In genomic region chrIII:3429761-3430160, ce11 we compare ENCODE assay signal across 3 worm cellular contexts.
TF ChIP-seq lines count a peak whose summit lies in the region.

No protein-coding gene starts in this region.

TF ChIP-seq in whole organism, L3 larva, 47 proteins besides CTCF, POLR2A, EP300 and RAD21:
- TF ChIP-seq ceh-28 (tag; optimal IDR thresholded peaks at IDR 0.05; lab: Kevin White, UChicago): peak; percentile 76
- no peak for TF ChIP-seq skn-1 (tag; optimal IDR thresholded peaks at IDR 0.05; lab: Kevin White, UChicago)

TF ChIP-seq in whole organism, L4 larva, 104 proteins besides CTCF, POLR2A, EP300 and RAD21:
- no peak for TF ChIP-seq T26A8.4 (GFP tag; IDR thresholded peaks at IDR 0.05; lab: Robert Waterston, UW)
- peak; percentile 82 for TF ChIP-seq ceh-28 (tag; optimal IDR thresholded peaks at IDR 0.05; lab: Kevin White, UChicago)
- no peak for TF ChIP-seq nhr-25 (tag; optimal IDR thresholded peaks at IDR 0.05; lab: Kevin White, UChicago; ENCODE audit: borderline replicate concordance, insufficient read depth)
- TF ChIP-seq jun-1 (tag; optimal IDR thresholded peaks at IDR 0.05; lab: Kevin White, UChicago): no peak
- TF ChIP-seq set-16 (GFP tag; IDR thresholded peaks at IDR 0.05; lab: Robert Waterston, UW): no peak

TF ChIP-seq in whole organism, midembryonic, 9 proteins besides CTCF, POLR2A, EP300 and RAD21:
- no peak for TF ChIP-seq flt-1 (GFP tag; IDR thresholded peaks at IDR 0.05; lab: Robert Waterston, UW)
- peak; percentile 65 for TF ChIP-seq T22C8.4 (GFP tag; IDR thresholded peaks at IDR 0.05; lab: Robert Waterston, UW)

Comparison
In these comparisons a context has a peak if more than half of its experiments do, and no peak if none do; other contexts are left out.
1. Of the 28 proteins assayed by ChIP-seq in both whole organism, L4 larva and whole organism, L3 larva: peak only in whole organism, L4 larva: none; only in whole organism, L3 larva: none; in both: ceh-28; in neither: 27.